Worm (Caenorhabditis elegans) whole organism, L1 larva: Measurements from ENCODE around the gene K05B2.4.

Experiments
- ceh-8 ChIP-seq: fragments of 200-800 bp; sonication (Bioruptor generic); optimal IDR thresholded peaks from 2 replicates; lab custom pipeline; 2018; ENCODE audit warnings: mild to moderate bottlenecking, missing genetic modification characterization, moderate library complexity, missing compliant biosample characterization
- fkh-10 ChIP-seq: sonication (generic microtip); optimal IDR thresholded peaks from 2 replicates; lab custom pipeline; 2017; ENCODE audit warnings: missing biosample characterization, missing genetic modification reagents, missing genetic modification characterization
- isw-1 ChIP-seq: fragments of 200-800 bp; sonication (Bioruptor generic); IDR thresholded peaks from 2 replicates; pipeline ENCODE4 v1.3.6; 2022; ENCODE audit warnings: missing genetic modification characterization, missing compliant biosample characterization
- jun-1 ChIP-seq: fragments of 150-350 bp; optimal IDR thresholded peaks from 2 replicates; lab custom pipeline; 2014; ENCODE audit warnings: missing biosample characterization, missing genetic modification reagents, missing genetic modification characterization
- nhr-20 ChIP-seq: sonication (generic microtip); optimal IDR thresholded peaks from 2 replicates; lab custom pipeline; 2016; ENCODE audit warnings: mild to moderate bottlenecking, missing genetic modification characterization, missing compliant biosample characterization
- nhr-28 ChIP-seq: fragments of 150-350 bp; optimal IDR thresholded peaks from 2 replicates; lab custom pipeline; 2014; ENCODE audit warnings: missing biosample characterization, missing genetic modification characterization
- pqm-1 ChIP-seq: sonication (generic microtip); optimal IDR thresholded peaks from 3 replicates; lab custom pipeline; 2017; ENCODE audit warnings: missing biosample characterization, missing genetic modification characterization
- unc-130 ChIP-seq: fragments of 150-350 bp; optimal IDR thresholded peaks from 2 replicates; lab custom pipeline; 2017; ENCODE audit warnings: missing biosample characterization, missing genetic modification characterization, inconsistent platforms

- no peak for TF ChIP-seq ceh-8 (GFP tag; lab: Kevin White, UChicago)
- TF ChIP-seq isw-1, result no peak
- TF ChIP-seq unc-130 (tag; lab: Kevin White, UChicago), result no peak
- no peak for TF ChIP-seq nhr-28 (tag; lab: Kevin White, UChicago)
- TF ChIP-seq pqm-1 (tag; lab: Kevin White, UChicago), result no peak
- peak; percentile 2 for TF ChIP-seq fkh-10 (GFP tag; lab: Kevin White, UChicago)
- TF ChIP-seq nhr-20 (tag; lab: Kevin White, UChicago), result peak; percentile 42
- TF ChIP-seq jun-1, result no peak
Measured at ce11 chrX:4890159-4890558, 30.6 kb downstream of the K05B2.4 start, which contains the start of gene T07F12.2.
